Fruit fly (Drosophila melanogaster) whole organism, embryonic: Measurements from ENCODE around the gene Pif1B.

Experiments used
- Adf1 ChIP-seq: fragments of 200-800 bp; sonication (Bioruptor generic); IDR thresholded peaks from 2 replicates; pipeline ENCODE4 v1.3.6; 2022; ENCODE audit warnings: missing biosample characterization, missing genetic modification characterization
- B-H1 ChIP-seq: fragments of 200-800 bp; sonication (Bioruptor generic); IDR thresholded peaks from 3 replicates; pipeline ENCODE4 v1.3.6; 2022; ENCODE audit warnings: missing biosample characterization, missing genetic modification characterization
- B-H2 ChIP-seq: fragments of 200-800 bp; sonication (Bioruptor generic); optimal IDR thresholded peaks from 2 replicates; lab custom pipeline; 2018; ENCODE audit warnings: missing biosample characterization, mild to moderate bottlenecking, missing genetic modification characterization
- Blimp-1 ChIP-seq: fragments of 200-800 bp; sonication (Bioruptor generic); optimal IDR thresholded peaks from 3 replicates; lab custom pipeline; 2018; ENCODE audit warnings: missing biosample characterization, missing genetic modification characterization, mild to moderate bottlenecking, moderate library complexity, missing genetic modification reagents
- CG10147 ChIP-seq: fragments of 200-800 bp; sonication (Bioruptor generic); optimal IDR thresholded peaks from 2 replicates; lab custom pipeline; 2019; ENCODE audit warnings: missing biosample characterization, mild to moderate bottlenecking, missing genetic modification characterization, moderate library complexity
- CG10431 ChIP-seq: fragments of 200-800 bp; sonication (Bioruptor generic); optimal IDR thresholded peaks from 3 replicates; lab custom pipeline; 2018; ENCODE audit warnings: missing biosample characterization, mild to moderate bottlenecking, missing genetic modification characterization
- CG10959 ChIP-seq: fragments of 200-800 bp; sonication (Bioruptor generic); IDR thresholded peaks from 2 replicates; pipeline ENCODE4 v1.3.6; 2022; ENCODE audit warnings: missing biosample characterization, missing genetic modification characterization
- CG11398 ChIP-seq: fragments of 200-800 bp; sonication (Bioruptor generic); optimal IDR thresholded peaks from 2 replicates; lab custom pipeline; 2016; ENCODE audit warnings: missing biosample characterization, missing genetic modification characterization
- CG1233 ChIP-seq: fragments of 200-800 bp; sonication (Bioruptor generic); optimal IDR thresholded peaks from 4 replicates; lab custom pipeline; 2018; ENCODE audit warnings: missing biosample characterization, mild to moderate bottlenecking, missing genetic modification characterization
- CG12659 ChIP-seq: fragments of 200-800 bp; sonication (Bioruptor generic); optimal IDR thresholded peaks from 3 replicates; lab custom pipeline; 2017; ENCODE audit warnings: mild to moderate bottlenecking, missing biosample characterization, missing genetic modification reagents, missing genetic modification characterization
- CG13775 ChIP-seq: fragments of 200-800 bp; sonication (Bioruptor generic); optimal IDR thresholded peaks from 3 replicates; lab custom pipeline; 2017; ENCODE audit warnings: missing biosample characterization, mild to moderate bottlenecking, missing genetic modification characterization
- CG13894 ChIP-seq: fragments of 200-800 bp; sonication (Bioruptor generic); optimal IDR thresholded peaks from 3 replicates; lab custom pipeline; 2018; ENCODE audit warnings: missing biosample characterization, mild to moderate bottlenecking, missing genetic modification characterization, moderate library complexity
- CG15479 ChIP-seq: fragments of 200-800 bp; sonication (Bioruptor generic); optimal IDR thresholded peaks from 3 replicates; lab custom pipeline; 2019; ENCODE audit warnings: missing biosample characterization, mild to moderate bottlenecking, missing genetic modification characterization, moderate library complexity
- CG2116 ChIP-seq: fragments of 200-800 bp; sonication (Bioruptor generic); optimal IDR thresholded peaks from 3 replicates; lab custom pipeline; 2018; ENCODE audit warnings: missing biosample characterization, mild to moderate bottlenecking, missing genetic modification characterization
- CG2199 ChIP-seq: fragments of 200-800 bp; sonication (Bioruptor generic); IDR thresholded peaks from 3 replicates; pipeline ENCODE4 v1.3.6; 2022; ENCODE audit warnings: missing biosample characterization, missing genetic modification characterization
- CG30403 ChIP-seq: fragments of 200-800 bp; sonication (Bioruptor generic); optimal IDR thresholded peaks from 3 replicates; lab custom pipeline; 2016; ENCODE audit warnings: missing biosample characterization, missing genetic modification characterization
- CG34376 ChIP-seq: fragments of 200-800 bp; sonication (Bioruptor generic); optimal IDR thresholded peaks from 2 replicates; lab custom pipeline; 2018; ENCODE audit warnings: missing biosample characterization, mild to moderate bottlenecking, missing genetic modification characterization
- CG4360 ChIP-seq: fragments of 200-800 bp; sonication (Bioruptor generic); IDR thresholded peaks from 2 replicates; pipeline ENCODE4 v1.3.6; 2022; ENCODE audit warnings: missing biosample characterization, missing genetic modification characterization
- CG4854 ChIP-seq: fragments of 200-800 bp; sonication (Bioruptor generic); optimal IDR thresholded peaks from 2 replicates; lab custom pipeline; 2016; ENCODE audit warnings: missing biosample characterization, missing genetic modification characterization, inconsistent platforms
- CG7987 ChIP-seq: fragments of 200-800 bp; sonication (Bioruptor generic); optimal IDR thresholded peaks from 2 replicates; lab custom pipeline; 2018; ENCODE audit warnings: missing biosample characterization, mild to moderate bottlenecking, missing genetic modification characterization, moderate library complexity
- CG9932 ChIP-seq: fragments of 200-800 bp; sonication (Bioruptor generic); IDR thresholded peaks from 2 replicates; pipeline ENCODE4 v1.3.6; 2022; ENCODE audit warnings: missing biosample characterization, missing genetic modification characterization
- Dbx ChIP-seq: fragments of 200-800 bp; sonication (Bioruptor generic); IDR thresholded peaks from 3 replicates; pipeline ENCODE4 v1.3.6; 2022; ENCODE audit warnings: missing biosample characterization, missing genetic modification characterization
- Fer1 ChIP-seq: fragments of 200-800 bp; sonication (Bioruptor generic); optimal IDR thresholded peaks from 2 replicates; lab custom pipeline; 2017; ENCODE audit warnings: missing biosample characterization, mild to moderate bottlenecking, missing genetic modification characterization
- Fer3 ChIP-seq: fragments of 200-800 bp; sonication (Bioruptor generic); optimal IDR thresholded peaks from 2 replicates; lab custom pipeline; 2018; ENCODE audit warnings: missing biosample characterization, mild to moderate bottlenecking, missing genetic modification characterization, moderate library complexity
- HLH3B ChIP-seq: fragments of 200-800 bp; sonication (Bioruptor generic); IDR thresholded peaks from 2 replicates; pipeline ENCODE4 v1.3.6; 2022; ENCODE audit warnings: missing biosample characterization, missing genetic modification characterization
- Hmr ChIP-seq: fragments of 200-800 bp; sonication (Bioruptor generic); optimal IDR thresholded peaks from 3 replicates; lab custom pipeline; 2017; ENCODE audit warnings: mild to moderate bottlenecking, missing biosample characterization, missing genetic modification reagents, missing genetic modification characterization
- NC2α ChIP-seq: fragments of 200-800 bp; sonication (Bioruptor generic); optimal IDR thresholded peaks from 2 replicates; lab custom pipeline; 2016; ENCODE audit warnings: missing biosample characterization, missing genetic modification characterization
- NFAT ChIP-seq: fragments of 200-800 bp; sonication (Bioruptor generic); IDR thresholded peaks from 2 replicates; pipeline ENCODE4 v1.3.6; 2022; ENCODE audit warnings: missing biosample characterization, missing genetic modification characterization
- Stat92E ChIP-seq, 3 experiments: fragments of >200 bp in 2 of 3; fragments of 200-800 bp in 1 of 3; sonication (Bioruptor generic) in 1 of 3; optimal IDR thresholded peaks; 2 replicates each; lab custom pipeline; 2017 to 2019; ENCODE audit warnings: missing biosample characterization in 3 of 3, missing genetic modification characterization in 3 of 3, mild to moderate bottlenecking in 1 of 3, moderate library complexity in 1 of 3
- TFAM ChIP-seq: fragments of 200-800 bp; sonication (Bioruptor generic); optimal IDR thresholded peaks from 2 replicates; lab custom pipeline; 2017; ENCODE audit warnings: missing biosample characterization, missing genetic modification characterization, inconsistent platforms
- Vsx1 ChIP-seq: fragments of 200-800 bp; sonication (Bioruptor generic); optimal IDR thresholded peaks from 2 replicates; lab custom pipeline; 2017; ENCODE audit warnings: missing biosample characterization, mild to moderate bottlenecking, missing genetic modification characterization, missing genetic modification reagents
- Xrp1 ChIP-seq: fragments of 200-800 bp; sonication (Bioruptor generic); IDR thresholded peaks from 2 replicates; pipeline ENCODE4 v1.3.6; 2022; ENCODE audit warnings: missing biosample characterization, missing genetic modification characterization
- caup ChIP-seq: fragments of 200-800 bp; sonication (Bioruptor generic); optimal IDR thresholded peaks from 3 replicates; lab custom pipeline; 2017; ENCODE audit warnings: missing biosample characterization, mild to moderate bottlenecking, missing genetic modification characterization, moderate library complexity; ENCODE audit not compliant: severe bottlenecking
- crc ChIP-seq: fragments of 200-800 bp; sonication (Bioruptor generic); optimal IDR thresholded peaks from 2 replicates; lab custom pipeline; 2016; ENCODE audit warnings: missing biosample characterization, missing genetic modification characterization
- cwo ChIP-seq: fragments of 200-800 bp; sonication (Bioruptor generic); optimal IDR thresholded peaks from 3 replicates; lab custom pipeline; 2017; ENCODE audit warnings: missing biosample characterization, missing genetic modification characterization, mild to moderate bottlenecking, moderate library complexity, missing genetic modification reagents
- exex ChIP-seq: fragments of 200-800 bp; sonication (Bioruptor generic); optimal IDR thresholded peaks from 4 replicates; lab custom pipeline; 2018; ENCODE audit warnings: missing biosample characterization, mild to moderate bottlenecking, missing genetic modification characterization, moderate library complexity
- fd64A ChIP-seq: fragments of 200-800 bp; sonication (Bioruptor generic); optimal IDR thresholded peaks from 3 replicates; lab custom pipeline; 2018; ENCODE audit warnings: missing biosample characterization, mild to moderate bottlenecking, missing genetic modification characterization
- hkb ChIP-seq, 2 experiments: fragments of 200-800 bp in 1 of 2; fragments of >200 bp in 1 of 2; sonication (Bioruptor generic) in 1 of 2; IDR thresholded peaks in 1 of 2; optimal IDR thresholded peaks in 1 of 2; 2 replicates each; pipeline versions ENCODE4 v1.3.6 to Lab custom; 2017 to 2022; ENCODE audit warnings: missing biosample characterization in 1 of 2, missing genetic modification characterization in 1 of 2
- lab ChIP-seq: fragments of 200-800 bp; sonication (Bioruptor generic); optimal IDR thresholded peaks from 3 replicates; lab custom pipeline; 2017; ENCODE audit warnings: missing biosample characterization, missing genetic modification characterization, mild to moderate bottlenecking, moderate library complexity, missing genetic modification reagents
- psq ChIP-seq: fragments of 200-800 bp; sonication (Bioruptor generic); optimal IDR thresholded peaks from 2 replicates; lab custom pipeline; 2017; ENCODE audit warnings: missing biosample characterization, missing genetic modification characterization
- ro ChIP-seq: fragments of 200-800 bp; sonication (Bioruptor generic); IDR thresholded peaks from 2 replicates; pipeline ENCODE4 v1.3.6; 2022; ENCODE audit warnings: missing biosample characterization, missing genetic modification characterization
- sc ChIP-seq, 3 experiments: fragments of >200 bp in 2 of 3; fragments of 200-800 bp in 1 of 3; sonication (Bioruptor generic) in 1 of 3; optimal IDR thresholded peaks; 2 replicates in 2 of 3; 3 replicates in 1 of 3; lab custom pipeline; 2017; ENCODE audit warnings: mild to moderate bottlenecking in 1 of 3, missing biosample characterization in 1 of 3, missing genetic modification characterization in 1 of 3, missing genetic modification reagents in 1 of 3
- scrt ChIP-seq: fragments of 200-800 bp; sonication (Bioruptor generic); optimal IDR thresholded peaks from 2 replicates; lab custom pipeline; 2018; ENCODE audit warnings: missing biosample characterization, mild to moderate bottlenecking, missing genetic modification characterization, moderate library complexity
- sd ChIP-seq: fragments of 200-800 bp; sonication (Bioruptor generic); optimal IDR thresholded peaks from 3 replicates; lab custom pipeline; 2018; ENCODE audit warnings: missing biosample characterization, mild to moderate bottlenecking, missing genetic modification characterization, moderate library complexity
- sens ChIP-seq: fragments of 200-800 bp; sonication (Bioruptor generic); peaks from one replicate; lab custom pipeline; 2016; ENCODE audit warnings: missing biosample characterization, missing genetic modification characterization
- twi ChIP-seq: fragments of 200-800 bp; optimal IDR thresholded peaks from 2 replicates; lab custom pipeline; 2019; ENCODE audit warnings: missing biosample characterization, mild to moderate bottlenecking, missing genetic modification characterization, moderate library complexity
- zfh1 ChIP-seq: fragments of 200-800 bp; sonication (Bioruptor generic); IDR thresholded peaks from 3 replicates; pipeline ENCODE4 v1.3.6; 2022; ENCODE audit warnings: missing biosample characterization, missing genetic modification characterization

Pif1B gene

DNA sequence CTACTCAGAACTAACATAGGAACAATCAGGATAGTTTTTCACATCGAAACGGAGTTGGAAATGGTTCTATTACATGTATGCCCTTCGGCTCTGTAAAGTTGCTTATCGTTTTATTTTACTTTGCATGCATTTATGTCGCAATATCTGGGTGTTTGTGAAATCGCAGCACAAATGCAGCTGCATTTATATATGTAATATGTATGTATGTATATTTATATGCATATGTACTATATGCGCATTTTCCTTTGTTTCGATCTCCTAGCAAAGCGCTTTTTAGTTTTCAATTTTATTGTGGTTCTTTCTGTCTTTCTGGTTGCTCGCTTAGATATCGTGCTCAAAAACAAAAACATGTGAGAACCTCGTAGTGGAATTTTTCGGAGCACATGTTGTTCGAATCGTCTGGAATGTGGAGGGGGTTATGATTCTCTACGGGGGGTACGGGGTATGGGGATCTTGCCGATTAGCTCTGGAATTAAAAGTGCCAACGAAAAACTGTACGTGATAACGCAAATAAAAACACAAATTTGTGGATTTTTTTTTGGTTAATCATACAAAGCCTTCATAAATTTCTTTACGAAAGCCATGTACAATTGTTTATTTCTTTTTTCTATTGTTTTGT, 13.2 kb upstream of the Pif1B start (continued):
- TF ChIP-seq sd (tag; lab: Kevin White, UChicago) (peak; percentile 99), CG10147 (peak; percentile 32), B-H1 (GFP tag; lab: Robert Waterston, UW) (no peak), CG9932 (GFP tag; lab: Robert Waterston, UW) (0 out of 2 replicates have a peak, but pooled peaks have one; percentile 18), CG34376 (GFP tag; lab: Kevin White, UChicago) (peak; percentile 72), CG10959 (GFP tag; lab: Robert Waterston, UW) (no peak), Fer3 (tag; lab: Kevin White, UChicago) (peak; percentile 13), lab (GFP tag; lab: Kevin White, UChicago) (peak; percentile 36), scrt (GFP tag; lab: Kevin White, UChicago) (no peak), CG13775 (GFP tag; lab: Kevin White, UChicago) (no peak), psq (no peak), HLH3B (no peak), NFAT (peak; percentile 92), CG10431 (GFP tag; lab: Kevin White, UChicago) (no peak), CG4854 (no peak), Xrp1 (GFP tag; lab: Robert Waterston, UW) (0 out of 2 replicates have a peak, but pooled peaks have one; percentile 5), NC2α (no peak), CG7987 (GFP tag; lab: Kevin White, UChicago) (peak; percentile 30), sens (GFP tag; lab: Kevin White, UChicago) (peak; percentile 8), B-H2 (GFP tag; lab: Kevin White, UChicago) (peak; percentile 51), zfh1 (GFP tag; lab: Robert Waterston, UW) (0 out of 3 replicates have a peak, but pooled peaks have one; percentile 23), crc (GFP tag; lab: Kevin White, UChicago) (no peak), caup (GFP tag; lab: Kevin White, UChicago) (peak; percentile 12), CG15479 (GFP tag; lab: Kevin White, UChicago) (no peak), ro (no peak), CG11398 (GFP tag; lab: Kevin White, UChicago) (no peak), hkb (optimal IDR thresholded peaks at IDR 0.05; lab: Kevin White, UChicago) (no peak), hkb (GFP tag; IDR thresholded peaks at IDR 0.05; lab: Robert Waterston, UW) (peak; percentile 49; the same call in 1 of the 2 replicates), Hmr (GFP tag; lab: Kevin White, UChicago) (peak; percentile 12), exex (peak; percentile 63), twi (tag; lab: Kevin White, UChicago) (peak; percentile 82), Adf1 (GFP tag; lab: Robert Waterston, UW) (peak; percentile 9; the same call in 1 of the 2 replicates), fd64A (GFP tag; lab: Kevin White, UChicago) (no peak), CG1233 (GFP tag; lab: Kevin White, UChicago) (peak; percentile 18), Dbx (GFP tag; lab: Robert Waterston, UW) (0 out of 3 replicates have a peak, but pooled peaks have one; percentile 46), TFAM (GFP tag; lab: Kevin White, UChicago) (no peak), Vsx1 (GFP tag; lab: Kevin White, UChicago) (peak; percentile 69), CG2199 (GFP tag; lab: Robert Waterston, UW) (peak; percentile 67; the same call in 1 of the 3 replicates), CG30403 (GFP tag; lab: Kevin White, UChicago) (no peak), Fer1 (peak; percentile 36), CG12659 (GFP tag; lab: Kevin White, UChicago) (no peak), Blimp-1 (GFP tag; lab: Kevin White, UChicago) (no peak), CG4360 (0 out of 2 replicates have a peak, but pooled peaks have one; percentile 24), Stat92E (GFP tag; optimal IDR thresholded peaks at IDR 0.05; lab: Kevin White, UChicago) (peak in 1 of 3 experiments; percentile 32), CG2116 (no peak), sc (optimal IDR thresholded peaks at IDR 0.05; lab: Kevin White, UChicago) (no peak), sc (GFP tag; optimal IDR thresholded peaks at IDR 0.05; lab: Kevin White, UChicago) (no peak), CG13894 (tag; lab: Kevin White, UChicago) (peak; percentile 76), cwo (GFP tag; lab: Kevin White, UChicago) (peak; percentile 80)
